Worm (Caenorhabditis elegans) whole organism, L2 larva: ENCODE results near the gene C31H2.14.

Experiments
- ama-1 ChIP-seq: fragments of 150-350 bp; optimal IDR thresholded peaks from 2 replicates; lab custom pipeline; 2018; ENCODE audit warnings: inconsistent platforms
- lin-13 ChIP-seq: fragments of 150-350 bp; optimal IDR thresholded peaks from 2 replicates; lab custom pipeline; 2014; ENCODE audit warnings: missing biosample characterization, missing genetic modification reagents, missing genetic modification characterization
- sem-4 ChIP-seq: fragments of 150-350 bp; optimal IDR thresholded peaks from 2 replicates; lab custom pipeline; 2014; ENCODE audit warnings: missing biosample characterization, missing genetic modification reagents, missing genetic modification characterization
- snpc-4 ChIP-seq: fragments of 150-350 bp; optimal IDR thresholded peaks from 2 replicates; lab custom pipeline; 2014; ENCODE audit warnings: missing biosample characterization, missing genetic modification characterization
- unc-39 ChIP-seq: fragments of 150-350 bp; optimal IDR thresholded peaks from 2 replicates; lab custom pipeline; 2014; ENCODE audit warnings: missing biosample characterization, missing genetic modification characterization
- unc-62 ChIP-seq: fragments of 150-350 bp; optimal IDR thresholded peaks from 2 replicates; lab custom pipeline; 2014; ENCODE audit warnings: missing biosample characterization, missing genetic modification reagents, missing genetic modification characterization

DNA sequence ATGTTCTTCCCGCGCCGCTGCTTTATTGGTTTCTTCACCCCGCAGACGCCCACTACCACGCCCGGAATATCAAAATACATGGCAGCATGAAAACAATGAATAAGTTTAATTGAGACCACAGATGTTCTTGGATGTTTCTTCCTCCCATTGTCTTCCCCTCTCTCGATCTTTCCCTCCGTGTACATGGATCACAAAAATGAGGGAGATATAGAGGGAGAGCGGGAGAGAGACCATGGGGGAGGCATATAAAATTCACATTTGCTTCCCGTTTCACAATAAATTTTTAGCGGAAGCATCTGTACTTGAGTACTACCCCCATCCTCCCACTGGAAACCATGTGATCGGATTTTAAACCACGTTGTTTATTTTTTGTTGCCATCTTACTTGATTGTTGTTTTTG lies 45.4 kb downstream of the C31H2.14 start:
- TF ChIP-seq lin-13 (GFP tag; lab: Kevin White, UChicago) (no peak), ama-1 (lab: Kevin White, UChicago) (no peak), unc-39 (tag; lab: Kevin White, UChicago) (no peak), snpc-4 (tag; lab: Kevin White, UChicago) (no peak), sem-4 (tag; lab: Kevin White, UChicago) (no peak), unc-62 (GFP tag; lab: Kevin White, UChicago) (no peak)
